Worm (Caenorhabditis elegans): Measurements from ENCODE around the gene lbp-3.

Gene lbp-3

DNA sequence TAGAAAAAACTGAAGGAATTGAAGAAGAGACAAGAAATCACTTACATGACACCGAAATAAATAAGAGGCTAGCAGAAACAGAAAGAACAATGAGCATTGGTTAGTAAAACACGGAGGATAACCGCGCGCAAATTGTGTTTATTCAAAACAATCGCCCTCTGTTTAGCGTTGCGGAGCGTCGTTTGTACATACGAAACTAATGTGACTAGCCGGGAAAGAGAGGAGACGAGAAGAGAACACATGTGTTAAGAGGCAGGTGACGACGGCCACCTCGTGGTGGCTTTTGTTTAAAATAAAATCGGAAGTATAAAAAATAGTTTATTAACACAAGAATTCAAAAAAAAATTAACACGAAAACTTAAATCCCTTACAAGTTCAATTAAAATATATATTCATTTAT is 11.4 kb upstream of the lbp-3 start, which contains the start of gene F40F4.7 (continued):
- TF ChIP-seq hlh-30 (tag; optimal IDR thresholded peaks at IDR 0.05; ENCODE audit: insufficient read depth) (peak; percentile 99), hif-1 (tag; optimal IDR thresholded peaks at IDR 0.05) (peak in 1 of 2 experiments; percentile 50), lim-7 (GFP tag; IDR thresholded peaks at IDR 0.05) (no peak), pha-4 (GFP tag; IDR thresholded peaks at IDR 0.05) (no peak), pha-4 (tag; optimal IDR thresholded peaks at IDR 0.05) (peak; percentile 90), mxl-3 (GFP tag; optimal IDR thresholded peaks at IDR 0.05) (peak; percentile 96), zip-11 (GFP tag; IDR thresholded peaks at IDR 0.05) (no peak), mdl-1 (tag; optimal IDR thresholded peaks at IDR 0.05) (peak; percentile 66 to 91), rbr-2 (tag; optimal IDR thresholded peaks at IDR 0.05) (peak; percentile 44)

ce11 chrX:3247768-3248167 is 9.4 kb upstream of the lbp-3 start:
- peak; percentile 65 for TF ChIP-seq set-16 (GFP tag; IDR thresholded peaks at IDR 0.05)
- peak in 1 of 2 experiments; percentile 33 for TF ChIP-seq unc-62 (GFP tag; optimal IDR thresholded peaks at IDR 0.05 in 1 of 2)
- no peak for TF ChIP-seq unc-62 (tag; optimal IDR thresholded peaks at IDR 0.05)
- TF ChIP-seq D1046.2 (GFP tag; IDR thresholded peaks at IDR 0.05): 0 out of 2 replicates have a peak, but pooled peaks have one; percentile 60
- TF ChIP-seq ztf-7 (tag; optimal IDR thresholded peaks at IDR 0.05): no peak
- TF ChIP-seq rbr-2 (tag; optimal IDR thresholded peaks at IDR 0.05): no peak

DNA sequence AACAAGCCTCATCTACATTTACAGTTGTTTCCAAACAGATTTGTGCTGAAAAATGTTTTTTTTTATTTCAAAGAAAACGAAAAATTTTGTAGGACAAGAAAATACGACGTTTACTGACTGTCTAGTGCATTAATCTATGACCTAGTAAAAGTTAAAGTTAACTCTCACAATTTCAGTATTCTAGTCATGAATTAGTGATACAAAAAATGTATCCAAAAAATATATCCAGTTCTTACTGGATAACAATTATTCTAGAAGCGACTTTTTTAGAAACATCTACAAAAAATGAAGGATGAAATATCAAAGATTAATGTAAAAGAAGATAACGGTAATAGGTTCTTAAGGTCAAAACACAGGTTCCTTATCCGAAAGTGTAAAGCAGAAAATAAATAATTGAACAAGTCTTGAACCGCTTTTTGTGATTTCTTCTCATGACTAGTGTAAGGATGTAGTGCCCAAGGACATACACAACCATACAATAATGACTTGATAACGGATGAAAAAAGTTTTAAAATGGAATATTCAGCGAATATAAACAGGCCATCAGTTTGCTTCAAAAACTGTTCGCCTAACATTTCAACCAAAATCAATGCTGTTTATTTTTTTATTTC is 6.6 kb upstream of the lbp-3 start, which contains the start of gene pqn-37:
pqn-37 (minus strand) TSS at position 51 of the 611 bp plus-strand sequence.
- TF ChIP-seq nhr-28 (tag; optimal IDR thresholded peaks at IDR 0.05): peak; percentile 40
- TF ChIP-seq rbr-2 (tag; optimal IDR thresholded peaks at IDR 0.05): no peak
- TF ChIP-seq unc-62 (GFP tag; optimal IDR thresholded peaks at IDR 0.05 in 1 of 2): peak in 1 of 2 experiments; percentile 3
- TF ChIP-seq unc-62 (tag; optimal IDR thresholded peaks at IDR 0.05): no peak
- peak; percentile 34 for TF ChIP-seq aha-1 (tag)
- TF ChIP-seq T26A8.4 (GFP tag; IDR thresholded peaks at IDR 0.05): no peak

DNA sequence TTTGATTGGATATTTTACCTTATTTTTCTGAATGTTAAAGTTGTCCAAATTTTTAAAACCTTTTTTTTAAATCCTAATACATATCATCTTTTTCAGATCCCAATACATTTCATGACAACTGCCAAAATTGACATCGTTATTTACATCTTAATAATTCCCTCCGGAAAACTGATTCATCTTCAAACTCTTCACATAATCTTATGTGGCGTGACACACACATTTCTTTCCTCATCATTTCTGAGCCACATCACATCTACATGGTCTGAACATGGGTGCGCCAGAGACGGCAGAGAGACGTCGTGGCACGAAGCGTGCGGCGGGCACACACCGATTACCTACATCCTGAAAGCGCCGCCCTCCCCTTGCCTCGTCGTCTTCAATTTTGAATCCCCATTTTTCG is 4.7 kb upstream of the lbp-3 start, which contains the start of gene tba-9:
tba-9 (plus strand) TSS at position 301 of the 400 bp plus-strand sequence.
- TF ChIP-seq zip-2 (tag; optimal IDR thresholded peaks at IDR 0.05) (no peak), lin-13 (GFP tag; optimal IDR thresholded peaks at IDR 0.05) (no peak), lir-3 (tag; optimal IDR thresholded peaks at IDR 0.05) (no peak), ceh-32 (tag; optimal IDR thresholded peaks at IDR 0.05; ENCODE audit: poor library complexity) (no peak)

ce11 chrX:3258842-3259241 is 1.7 kb downstream of the lbp-3 start, which contains the start of gene lbp-1:
Gene lbp-1 (plus strand): TSS chrX:3259142.
- no peak for TF ChIP-seq madf-9 (GFP tag; conservative IDR thresholded peaks at IDR 0.05)
- no peak for TF ChIP-seq Y5F2A.4 (GFP tag; optimal IDR thresholded peaks at IDR 0.05)
- no peak for TF ChIP-seq zag-1 (tag; optimal IDR thresholded peaks at IDR 0.05)
- TF ChIP-seq saeg-2 (GFP tag; IDR thresholded peaks at IDR 0.05): no peak
- TF ChIP-seq arid-1 (GFP tag; conservative IDR thresholded peaks at IDR 0.05): no peak
- no peak for TF ChIP-seq nhr-25 (tag; optimal IDR thresholded peaks at IDR 0.05; ENCODE audit: borderline replicate concordance, insufficient read depth)
- no peak for TF ChIP-seq madf-5 (GFP tag; IDR thresholded peaks at IDR 0.05)
- no peak for TF ChIP-seq ceh-32 (tag; optimal IDR thresholded peaks at IDR 0.05; ENCODE audit: poor library complexity)
- TF ChIP-seq dmd-8 (GFP tag; IDR thresholded peaks at IDR 0.05): no peak
- no peak for TF ChIP-seq mxl-3 (GFP tag; optimal IDR thresholded peaks at IDR 0.05)
- TF ChIP-seq nhr-10 (tag; optimal IDR thresholded peaks at IDR 0.05): no peak
- no peak for TF ChIP-seq ZK337.2 (GFP tag; IDR thresholded peaks at IDR 0.05)
- no peak for TF ChIP-seq egl-27 (tag; optimal IDR thresholded peaks at IDR 0.05)
- TF ChIP-seq mdl-1 (tag; optimal IDR thresholded peaks at IDR 0.05): no peak
- no peak for TF ChIP-seq F26F4.8 (GFP tag; conservative IDR thresholded peaks at IDR 0.05)
- TF ChIP-seq Y48G9A.11 (GFP tag; IDR thresholded peaks at IDR 0.05): no peak
- no peak for TF ChIP-seq set-16 (GFP tag; IDR thresholded peaks at IDR 0.05)
- TF ChIP-seq lin-39 (tag; optimal IDR thresholded peaks at IDR 0.05): no peak
- TF ChIP-seq ceh-44 (GFP tag; IDR thresholded peaks at IDR 0.05): no peak
